Fruit fly (Drosophila melanogaster) whole organism, prepupa: ENCODE data around the gene Pex1.

Experiments
- CG10631 ChIP-seq: fragments of 200-800 bp; sonication (Bioruptor generic); optimal IDR thresholded peaks from 2 replicates; lab custom pipeline; 2016; ENCODE audit warnings: missing biosample characterization, missing genetic modification characterization
- CG10669 ChIP-seq: fragments of 200-800 bp; sonication (Bioruptor generic); optimal IDR thresholded peaks from 3 replicates; lab custom pipeline; 2018; ENCODE audit warnings: missing biosample characterization, mild to moderate bottlenecking, missing genetic modification characterization, moderate library complexity
- CG11294 ChIP-seq: fragments of 200-800 bp; sonication (Bioruptor generic); IDR thresholded peaks from 2 replicates; pipeline ENCODE4 v1.3.6; 2022; ENCODE audit warnings: missing biosample characterization, missing genetic modification characterization
- CG11902 ChIP-seq: fragments of 200-800 bp; sonication (Bioruptor generic); optimal IDR thresholded peaks from 3 replicates; lab custom pipeline; 2016; ENCODE audit warnings: missing biosample characterization, missing genetic modification characterization
- CG15336 ChIP-seq: fragments of 200-800 bp; sonication (Bioruptor generic); IDR thresholded peaks from 2 replicates; pipeline ENCODE4 v1.3.6; 2022; ENCODE audit warnings: missing biosample characterization, missing genetic modification characterization
- CG1621 ChIP-seq: fragments of 200-800 bp; sonication (Bioruptor generic); optimal IDR thresholded peaks from 3 replicates; lab custom pipeline; 2018; ENCODE audit warnings: missing biosample characterization, mild to moderate bottlenecking, missing genetic modification characterization
- CG16779 ChIP-seq: fragments of 200-800 bp; sonication (Bioruptor generic); optimal IDR thresholded peaks from 3 replicates; lab custom pipeline; 2017; ENCODE audit warnings: missing biosample characterization, mild to moderate bottlenecking, missing genetic modification characterization
- CG3032 ChIP-seq: fragments of 200-800 bp; optimal IDR thresholded peaks from 2 replicates; lab custom pipeline; 2019; ENCODE audit warnings: missing biosample characterization, mild to moderate bottlenecking, missing genetic modification characterization, moderate library complexity
- CG31627 ChIP-seq: fragments of 200-800 bp; sonication (Bioruptor generic); optimal IDR thresholded peaks from 3 replicates; lab custom pipeline; 2016; ENCODE audit warnings: missing biosample characterization, missing genetic modification characterization
- CG34406 ChIP-seq: fragments of 200-800 bp; sonication (Bioruptor generic); optimal IDR thresholded peaks from 3 replicates; lab custom pipeline; 2016; ENCODE audit warnings: missing biosample characterization, missing genetic modification characterization
- CG3919 ChIP-seq: fragments of 200-800 bp; sonication (Bioruptor generic); optimal IDR thresholded peaks from 3 replicates; lab custom pipeline; 2016; ENCODE audit warnings: missing biosample characterization, missing genetic modification characterization
- CG4318 ChIP-seq: fragments of 200-800 bp; sonication (Bioruptor generic); optimal IDR thresholded peaks from 3 replicates; lab custom pipeline; 2017; ENCODE audit warnings: missing biosample characterization, mild to moderate bottlenecking, missing genetic modification characterization
- CG6163 ChIP-seq: fragments of 200-800 bp; sonication (Bioruptor generic); IDR thresholded peaks from 3 replicates; pipeline ENCODE4 v1.3.6; 2022; ENCODE audit warnings: missing biosample characterization, missing genetic modification characterization
- CG6276 ChIP-seq: fragments of 200-800 bp; sonication (Bioruptor generic); optimal IDR thresholded peaks from 2 replicates; lab custom pipeline; 2017; ENCODE audit warnings: missing biosample characterization, mild to moderate bottlenecking, missing genetic modification characterization
- CG6792 ChIP-seq: fragments of 200-800 bp; sonication (Bioruptor generic); optimal IDR thresholded peaks from 3 replicates; lab custom pipeline; 2016; ENCODE audit warnings: missing biosample characterization, missing genetic modification characterization
- CG6854 ChIP-seq: fragments of 200-800 bp; sonication (Bioruptor generic); optimal IDR thresholded peaks from 2 replicates; lab custom pipeline; 2017; ENCODE audit warnings: missing biosample characterization, mild to moderate bottlenecking, missing genetic modification characterization
- CG7368 ChIP-seq: fragments of 200-800 bp; sonication (Bioruptor generic); optimal IDR thresholded peaks from 3 replicates; lab custom pipeline; 2016; ENCODE audit warnings: missing biosample characterization, missing genetic modification characterization
- CG8632 ChIP-seq: fragments of 200-800 bp; sonication (Bioruptor generic); optimal IDR thresholded peaks from 3 replicates; lab custom pipeline; 2016; ENCODE audit warnings: missing biosample characterization, missing genetic modification characterization
- Eip75B ChIP-seq: fragments of 200-800 bp; sonication (Bioruptor generic); optimal IDR thresholded peaks from 3 replicates; lab custom pipeline; 2016; ENCODE audit warnings: missing biosample characterization, missing genetic modification characterization
- Eip78C ChIP-seq: fragments of 200-800 bp; sonication (Bioruptor generic); peaks from one replicate; lab custom pipeline; 2016; ENCODE audit warnings: missing biosample characterization, missing genetic modification characterization
- Eip93F ChIP-seq: fragments of 200-800 bp; sonication (Bioruptor generic); optimal IDR thresholded peaks from 2 replicates; lab custom pipeline; 2016; ENCODE audit warnings: missing biosample characterization, mild to moderate bottlenecking, missing genetic modification characterization
- Hr38 ChIP-seq: sonication (Bioruptor generic); optimal IDR thresholded peaks from 2 replicates; lab custom pipeline; 2016; ENCODE audit warnings: missing biosample characterization, missing genetic modification characterization
- Hr39 ChIP-seq: fragments of 200-800 bp; sonication (Bioruptor generic); optimal IDR thresholded peaks from 2 replicates; lab custom pipeline; 2016; ENCODE audit warnings: missing biosample characterization, missing genetic modification characterization
- Lpt ChIP-seq: fragments of 200-800 bp; sonication (Bioruptor generic); optimal IDR thresholded peaks from 3 replicates; lab custom pipeline; 2016; ENCODE audit warnings: missing biosample characterization, missing genetic modification characterization
- OdsH ChIP-seq: fragments of 200-800 bp; sonication (Bioruptor generic); optimal IDR thresholded peaks from 3 replicates; lab custom pipeline; 2016; ENCODE audit warnings: missing biosample characterization, missing genetic modification characterization
- Smox ChIP-seq: fragments of 200-800 bp; sonication (Bioruptor generic); optimal IDR thresholded peaks from 3 replicates; lab custom pipeline; 2016; ENCODE audit warnings: missing biosample characterization, missing genetic modification characterization
- Sox102F ChIP-seq: fragments of 200-800 bp; sonication (Bioruptor generic); optimal IDR thresholded peaks from 2 replicates; lab custom pipeline; 2016; ENCODE audit warnings: missing biosample characterization, mild to moderate bottlenecking, missing genetic modification characterization
- Sox14 ChIP-seq: fragments of 200-800 bp; sonication (Bioruptor generic); optimal IDR thresholded peaks from 3 replicates; lab custom pipeline; 2016; ENCODE audit warnings: missing biosample characterization, missing genetic modification characterization
- Sox15 ChIP-seq: fragments of 200-800 bp; sonication (Bioruptor generic); optimal IDR thresholded peaks from 3 replicates; lab custom pipeline; 2016; ENCODE audit warnings: missing biosample characterization, missing genetic modification characterization
- achi ChIP-seq: fragments of 200-800 bp; sonication (Bioruptor generic); optimal IDR thresholded peaks from 3 replicates; lab custom pipeline; 2016; ENCODE audit warnings: missing biosample characterization, missing genetic modification characterization
- eg ChIP-seq: fragments of 200-800 bp; sonication (Bioruptor generic); IDR thresholded peaks from 3 replicates; pipeline ENCODE4 v1.3.6; 2022; ENCODE audit warnings: missing biosample characterization, missing genetic modification characterization
- esn ChIP-seq: fragments of 200-800 bp; sonication (Bioruptor generic); optimal IDR thresholded peaks from 2 replicates; lab custom pipeline; 2016; ENCODE audit warnings: missing biosample characterization, mild to moderate bottlenecking, missing genetic modification characterization, moderate library complexity
- fd59A ChIP-seq: fragments of 200-800 bp; sonication (Bioruptor generic); optimal IDR thresholded peaks from 2 replicates; lab custom pipeline; 2017; ENCODE audit warnings: missing biosample characterization, mild to moderate bottlenecking, missing genetic modification characterization, missing genetic modification reagents
- fd85E ChIP-seq: fragments of 200-800 bp; sonication (Bioruptor generic); optimal IDR thresholded peaks from 3 replicates; lab custom pipeline; 2016; ENCODE audit warnings: missing biosample characterization, missing genetic modification characterization
- fkh ChIP-seq: fragments of 200-800 bp; sonication (Bioruptor generic); optimal IDR thresholded peaks from 3 replicates; lab custom pipeline; 2017; ENCODE audit warnings: missing biosample characterization, mild to moderate bottlenecking, missing genetic modification characterization, moderate library complexity
- lz ChIP-seq: fragments of 200-800 bp; sonication (Bioruptor generic); optimal IDR thresholded peaks from 3 replicates; lab custom pipeline; 2016; ENCODE audit warnings: missing biosample characterization, missing genetic modification characterization
- net ChIP-seq: fragments of 200-800 bp; sonication (Bioruptor generic); optimal IDR thresholded peaks from 3 replicates; lab custom pipeline; 2016; ENCODE audit warnings: missing biosample characterization, missing genetic modification characterization
- spab ChIP-seq: fragments of 200-800 bp; sonication (Bioruptor generic); optimal IDR thresholded peaks from 2 replicates; lab custom pipeline; 2017; ENCODE audit warnings: missing biosample characterization, mild to moderate bottlenecking, missing genetic modification characterization, missing genetic modification reagents
- ss ChIP-seq, 2 experiments: fragments of 200-800 bp; sonication (Bioruptor generic); optimal IDR thresholded peaks; 2 replicates in 1 of 2; 3 replicates in 1 of 2; lab custom pipeline; 2017 to 2018; ENCODE audit warnings: mild to moderate bottlenecking in 2 of 2, missing biosample characterization in 2 of 2, missing genetic modification characterization in 2 of 2, moderate library complexity in 1 of 2
- svp ChIP-seq: fragments of 200-800 bp; sonication (Bioruptor generic); peaks from one replicate; lab custom pipeline; 2016; ENCODE audit warnings: missing biosample characterization, missing genetic modification characterization
- topi ChIP-seq: fragments of 200-800 bp; sonication (Bioruptor generic); optimal IDR thresholded peaks from 3 replicates; lab custom pipeline; 2016; ENCODE audit warnings: missing biosample characterization, missing genetic modification characterization
- vri ChIP-seq: fragments of 200-800 bp; sonication (Bioruptor generic); optimal IDR thresholded peaks from 3 replicates; lab custom pipeline; 2016; ENCODE audit warnings: missing biosample characterization, mild to moderate bottlenecking, missing genetic modification characterization

Pex1 gene

dm6 chr3L:14063241-14064064 is 8.2 kb upstream of the Pex1 start (continued):
- no peak for TF ChIP-seq fkh (GFP tag; lab: Kevin White, UChicago)
- no peak for TF ChIP-seq eg (GFP tag; lab: Robert Waterston, UW)
- TF ChIP-seq fd59A (GFP tag; lab: Kevin White, UChicago): peak; percentile 49
- TF ChIP-seq Lpt: peak; percentile 9
- peak; percentile 48; the same call in 2 of the 3 replicates for TF ChIP-seq CG6163 (GFP tag; lab: Robert Waterston, UW)
- TF ChIP-seq esn (GFP tag; lab: Kevin White, UChicago): no peak
- TF ChIP-seq Sox102F (GFP tag; lab: Kevin White, UChicago): no peak
- no peak for TF ChIP-seq Smox (GFP tag; lab: Kevin White, UChicago)
- TF ChIP-seq Eip93F: no peak
- no peak for TF ChIP-seq CG8632 (GFP tag; lab: Kevin White, UChicago)
- TF ChIP-seq spab: no peak
- TF ChIP-seq CG10669 (GFP tag; lab: Kevin White, UChicago): no peak
- peak; percentile 5 for TF ChIP-seq CG6276
- TF ChIP-seq Eip75B: peak; percentile 21
- no peak for TF ChIP-seq Sox15
- TF ChIP-seq Hr38 (GFP tag; lab: Kevin White, UChicago): no peak
- TF ChIP-seq CG6854 (GFP tag; lab: Kevin White, UChicago): no peak
- TF ChIP-seq CG31627 (GFP tag; lab: Kevin White, UChicago): no peak
- peak; percentile 18 for TF ChIP-seq CG10631
- peak; percentile 77 for TF ChIP-seq Eip78C (GFP tag; lab: Kevin White, UChicago)
- TF ChIP-seq CG3919 (GFP tag; lab: Kevin White, UChicago): no peak
- TF ChIP-seq CG6792 (GFP tag; lab: Kevin White, UChicago): no peak
- TF ChIP-seq CG7368: no peak
- peak; percentile 30 for TF ChIP-seq svp (GFP tag; lab: Kevin White, UChicago)
- TF ChIP-seq net (GFP tag; lab: Kevin White, UChicago): no peak
- no peak for TF ChIP-seq CG16779 (tag; lab: Kevin White, UChicago)
- TF ChIP-seq OdsH: peak; percentile 27
- TF ChIP-seq vri (GFP tag; lab: Kevin White, UChicago): no peak
- peak; percentile 61 for TF ChIP-seq CG4318
- TF ChIP-seq CG15336 (GFP tag; lab: Robert Waterston, UW): no peak; the same call in 1 of the 2 replicates
- TF ChIP-seq topi (GFP tag; lab: Kevin White, UChicago): no peak
- TF ChIP-seq lz (GFP tag; lab: Kevin White, UChicago): no peak

DNA sequence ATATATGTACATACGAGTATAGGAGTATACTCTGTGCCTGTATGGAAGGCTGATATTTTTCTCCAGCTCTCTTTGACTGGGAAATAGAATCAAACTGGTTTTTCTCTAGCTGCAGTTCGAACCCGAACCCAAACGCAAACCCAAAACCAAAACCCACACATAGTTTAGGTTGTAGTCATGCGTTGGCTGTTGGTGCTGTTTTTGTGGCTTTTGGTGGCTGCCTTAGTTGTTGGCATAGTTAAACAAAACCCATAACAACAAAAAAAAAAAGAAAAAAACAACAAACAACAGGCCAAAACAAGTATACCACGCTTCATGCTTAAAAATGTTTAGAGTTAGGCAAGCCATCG is 7.7 kb upstream of the Pex1 start:
- TF ChIP-seq eg (GFP tag; lab: Robert Waterston, UW) (0 out of 3 replicates have a peak, but pooled peaks have one; percentile 19), OdsH (no peak), CG3032 (tag; lab: Kevin White, UChicago) (no peak)

DNA sequence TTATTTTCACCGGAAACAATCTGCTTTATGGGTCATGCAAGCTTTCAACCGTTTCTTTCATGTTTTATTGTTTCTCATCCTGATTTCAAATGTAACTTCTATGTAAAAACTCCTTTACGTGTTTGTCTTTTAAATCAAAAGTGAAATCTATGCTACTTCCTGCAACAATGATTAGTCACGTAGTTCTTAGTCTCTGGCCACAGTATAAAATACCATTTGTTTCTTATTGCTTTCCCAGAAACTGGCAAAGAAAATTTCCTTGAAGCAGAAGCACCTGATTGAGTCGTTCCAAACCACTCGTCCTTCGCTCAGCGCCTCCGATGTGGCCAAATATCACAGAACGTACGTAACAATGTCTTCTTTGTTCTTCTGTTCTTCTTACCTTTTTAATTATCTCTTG is 3.8 kb downstream of the Pex1 start, which contains the start of gene btl:
btl (plus strand) TSS at position 301 of the 400 bp plus-strand sequence.
- TF ChIP-seq OdsH: no peak
- TF ChIP-seq CG34406: no peak
- no peak for TF ChIP-seq fkh (GFP tag; lab: Kevin White, UChicago)
- TF ChIP-seq Eip75B: no peak
- no peak for TF ChIP-seq Hr38 (GFP tag; lab: Kevin White, UChicago)
- TF ChIP-seq Eip93F: no peak
- no peak for TF ChIP-seq CG7368
- no peak for TF ChIP-seq CG11294
- TF ChIP-seq svp (GFP tag; lab: Kevin White, UChicago): no peak
- no peak for TF ChIP-seq spab
- no peak for TF ChIP-seq CG1621 (tag; lab: Kevin White, UChicago)
- no peak for TF ChIP-seq topi (GFP tag; lab: Kevin White, UChicago)

DNA sequence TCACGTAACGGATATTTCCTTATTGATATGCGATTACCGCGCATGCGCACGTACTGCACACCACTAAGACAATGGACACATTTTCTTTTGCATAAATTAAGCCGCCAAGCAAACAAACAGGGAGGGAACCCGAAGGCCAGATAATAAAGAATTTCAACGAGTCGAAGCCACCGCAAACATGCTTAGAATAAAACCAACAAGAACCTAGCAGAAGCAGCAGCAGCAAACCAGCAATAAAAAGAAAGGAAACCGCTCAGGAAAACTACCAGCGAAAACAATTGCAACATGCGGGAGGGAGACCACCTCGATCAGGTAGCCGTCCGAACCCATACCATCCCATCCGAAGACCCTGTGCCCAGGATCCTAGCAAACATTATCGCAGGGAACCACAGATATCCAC is 4.9 kb downstream of the Pex1 start:
- TF ChIP-seq CG34406 (no peak), CG1621 (tag; lab: Kevin White, UChicago) (no peak), ss (GFP tag; optimal IDR thresholded peaks at IDR 0.05; lab: Kevin White, UChicago) (no peak), CG31627 (GFP tag; lab: Kevin White, UChicago) (no peak), CG11902 (GFP tag; lab: Kevin White, UChicago) (no peak), Sox14 (GFP tag; lab: Kevin White, UChicago) (no peak), Smox (GFP tag; lab: Kevin White, UChicago) (no peak), svp (GFP tag; lab: Kevin White, UChicago) (no peak), esn (GFP tag; lab: Kevin White, UChicago) (no peak), CG7368 (no peak), fd85E (GFP tag; lab: Kevin White, UChicago) (no peak), Hr39 (GFP tag; lab: Kevin White, UChicago) (no peak), CG6854 (GFP tag; lab: Kevin White, UChicago) (no peak), achi (no peak), CG15336 (GFP tag; lab: Robert Waterston, UW) (no peak)
